Fruit fly (Drosophila melanogaster) whole organism, embryonic: Measurements from ENCODE around the gene CG14062.

Experiments
- ATbp ChIP-seq: fragments of 200-800 bp; sonication (Bioruptor generic); optimal IDR thresholded peaks from 2 replicates; lab custom pipeline; 2017; ENCODE audit warnings: missing biosample characterization, mild to moderate bottlenecking, missing genetic modification characterization, missing genetic modification reagents
- Abd-B ChIP-seq: fragments of 200-800 bp; sonication (Bioruptor generic); optimal IDR thresholded peaks from 2 replicates; lab custom pipeline; 2018; ENCODE audit warnings: missing biosample characterization, mild to moderate bottlenecking, missing genetic modification characterization, moderate library complexity
- Asciz ChIP-seq: fragments of 200-800 bp; sonication (Bioruptor generic); optimal IDR thresholded peaks from 2 replicates; lab custom pipeline; 2017; ENCODE audit warnings: missing biosample characterization, mild to moderate bottlenecking, missing genetic modification characterization, missing genetic modification reagents
- Awh ChIP-seq: fragments of 200-800 bp; sonication (Bioruptor generic); IDR thresholded peaks from 2 replicates; pipeline ENCODE4, ENCODE4 v1.3.6; 2022; ENCODE audit warnings: missing biosample characterization, missing genetic modification characterization
- Blimp-1 ChIP-seq: fragments of 200-800 bp; sonication (Bioruptor generic); optimal IDR thresholded peaks from 3 replicates; lab custom pipeline; 2018; ENCODE audit warnings: missing biosample characterization, missing genetic modification characterization, mild to moderate bottlenecking, moderate library complexity, missing genetic modification reagents
- CG11456 ChIP-seq: fragments of 200-800 bp; sonication (Bioruptor generic); IDR thresholded peaks from 3 replicates; pipeline ENCODE4 v1.3.6; 2022; ENCODE audit warnings: missing biosample characterization, missing genetic modification characterization
- CG12744 ChIP-seq: fragments of 200-800 bp; sonication (Bioruptor generic); optimal IDR thresholded peaks from 2 replicates; lab custom pipeline; 2016; ENCODE audit warnings: missing biosample characterization, missing genetic modification characterization
- CG13296 ChIP-seq: fragments of 200-800 bp; sonication (Bioruptor generic); optimal IDR thresholded peaks from 3 replicates; lab custom pipeline; 2018; ENCODE audit warnings: missing biosample characterization, mild to moderate bottlenecking, missing genetic modification characterization
- CG14014 ChIP-seq: fragments of 200-800 bp; sonication (Bioruptor generic); IDR thresholded peaks from 2 replicates; pipeline ENCODE4 v1.3.6; 2022; ENCODE audit warnings: missing biosample characterization, missing genetic modification characterization
- CG15269 ChIP-seq: fragments of 200-800 bp; sonication (Bioruptor generic); optimal IDR thresholded peaks from 2 replicates; lab custom pipeline; 2018; ENCODE audit warnings: missing biosample characterization, mild to moderate bottlenecking, missing genetic modification characterization, moderate library complexity
- CG15514 ChIP-seq: fragments of 200-800 bp; sonication (Bioruptor generic); optimal IDR thresholded peaks from 3 replicates; lab custom pipeline; 2017; ENCODE audit warnings: missing biosample characterization, missing genetic modification characterization, mild to moderate bottlenecking, moderate library complexity, missing genetic modification reagents
- CG1603 ChIP-seq: fragments of 200-800 bp; sonication (Bioruptor generic); optimal IDR thresholded peaks from 2 replicates; lab custom pipeline; 2019; ENCODE audit warnings: missing biosample characterization, mild to moderate bottlenecking, missing genetic modification characterization, moderate library complexity
- CG16813 ChIP-seq: fragments of 200-800 bp; sonication (Bioruptor generic); IDR thresholded peaks from 3 replicates; pipeline ENCODE4 v1.3.6; 2022; ENCODE audit warnings: missing biosample characterization, missing genetic modification characterization; ENCODE audit not compliant: partially characterized antibody
- CG17359 ChIP-seq: fragments of 200-800 bp; sonication (Bioruptor generic); optimal IDR thresholded peaks from 3 replicates; lab custom pipeline; 2018; ENCODE audit warnings: missing biosample characterization, mild to moderate bottlenecking, missing genetic modification characterization, moderate library complexity
- CG2678 ChIP-seq: fragments of 200-800 bp; sonication (Bioruptor generic); optimal IDR thresholded peaks from 3 replicates; lab custom pipeline; 2019; ENCODE audit warnings: missing biosample characterization, mild to moderate bottlenecking, missing genetic modification characterization, moderate library complexity
- CG3163 ChIP-seq: fragments of 200-800 bp; sonication (Bioruptor generic); optimal IDR thresholded peaks from 3 replicates; lab custom pipeline; 2016; ENCODE audit warnings: missing biosample characterization, missing genetic modification characterization
- CG5180 ChIP-seq: fragments of 200-800 bp; sonication (Bioruptor generic); optimal IDR thresholded peaks from 3 replicates; lab custom pipeline; 2017; ENCODE audit warnings: missing biosample characterization, missing genetic modification characterization, mild to moderate bottlenecking, moderate library complexity, missing genetic modification reagents
- CG9437 ChIP-seq: fragments of 200-800 bp; sonication (Bioruptor generic); optimal IDR thresholded peaks from 2 replicates; lab custom pipeline; 2018; ENCODE audit warnings: missing biosample characterization, mild to moderate bottlenecking, missing genetic modification characterization
- Deaf1 ChIP-seq: fragments of 200-800 bp; optimal IDR thresholded peaks from 3 replicates; lab custom pipeline; 2019; ENCODE audit warnings: missing biosample characterization, mild to moderate bottlenecking, missing genetic modification characterization, moderate library complexity
- Dip2 ChIP-seq: fragments of 200-800 bp; sonication (Bioruptor generic); IDR thresholded peaks from 2 replicates; pipeline ENCODE4 v1.3.6; 2022; ENCODE audit warnings: missing biosample characterization, missing genetic modification characterization
- Dip3 ChIP-seq: fragments of 200-800 bp; sonication (Bioruptor generic); optimal IDR thresholded peaks from 3 replicates; lab custom pipeline; 2016; ENCODE audit warnings: missing biosample characterization, missing genetic modification characterization
- E2f1 ChIP-seq: fragments of 200-800 bp; sonication (Bioruptor generic); IDR thresholded peaks from 2 replicates; pipeline ENCODE4 v1.3.6; 2022; ENCODE audit warnings: missing biosample characterization, missing genetic modification characterization
- Fer1 ChIP-seq: fragments of 200-800 bp; sonication (Bioruptor generic); optimal IDR thresholded peaks from 2 replicates; lab custom pipeline; 2017; ENCODE audit warnings: missing biosample characterization, mild to moderate bottlenecking, missing genetic modification characterization
- Hr51 ChIP-seq, 2 experiments: fragments of 200-800 bp; sonication (Bioruptor generic); optimal IDR thresholded peaks; 2 replicates in 1 of 2; 3 replicates in 1 of 2; lab custom pipeline; 2016 to 2018; ENCODE audit warnings: missing biosample characterization in 2 of 2, missing genetic modification characterization in 2 of 2, mild to moderate bottlenecking in 1 of 2, moderate library complexity in 1 of 2
- Jarid2 ChIP-seq: fragments of 200-800 bp; sonication (Bioruptor generic); optimal IDR thresholded peaks from 3 replicates; lab custom pipeline; 2017; ENCODE audit warnings: mild to moderate bottlenecking, missing biosample characterization, missing genetic modification reagents, missing genetic modification characterization
- Med ChIP-seq: fragments of 200-800 bp; sonication (Bioruptor generic); peaks from one replicate; lab custom pipeline; 2016; ENCODE audit warnings: missing biosample characterization, missing genetic modification characterization, mild to moderate bottlenecking, inconsistent platforms, moderate library complexity
- Mes4 ChIP-seq: fragments of 200-800 bp; sonication (Bioruptor generic); optimal IDR thresholded peaks from 2 replicates; lab custom pipeline; 2016; ENCODE audit warnings: missing biosample characterization, missing genetic modification characterization
- Mrtf ChIP-seq: fragments of 200-800 bp; sonication (Bioruptor generic); IDR thresholded peaks from 3 replicates; pipeline ENCODE4 v1.3.6; 2022; ENCODE audit warnings: missing biosample characterization, missing genetic modification characterization
- Ssrp ChIP-seq: fragments of 200-800 bp; sonication (Bioruptor generic); optimal IDR thresholded peaks from 2 replicates; lab custom pipeline; 2018; ENCODE audit warnings: missing biosample characterization, mild to moderate bottlenecking, missing genetic modification characterization, moderate library complexity
- Trl ChIP-seq, 3 experiments: fragments of >200 bp in 2 of 3; fragments of 200-800 bp in 1 of 3; sonication (Bioruptor generic) in 1 of 3; optimal IDR thresholded peaks; 2 replicates in 1 of 3; 3 replicates in 2 of 3; lab custom pipeline; 2016 to 2017; ENCODE audit warnings: missing biosample characterization in 1 of 3, missing genetic modification characterization in 1 of 3
- amos ChIP-seq: fragments of 200-800 bp; sonication (Bioruptor generic); IDR thresholded peaks from 2 replicates; pipeline ENCODE4 v1.3.6; 2022; ENCODE audit warnings: missing biosample characterization, missing genetic modification characterization; ENCODE audit not compliant: partially characterized antibody
- aop ChIP-seq: fragments of 200-800 bp; sonication (Bioruptor generic); IDR thresholded peaks from 2 replicates; pipeline ENCODE4 v1.3.6; 2022; ENCODE audit warnings: missing biosample characterization, missing genetic modification characterization
- chinmo ChIP-seq: fragments of 200-800 bp; sonication (Bioruptor generic); IDR thresholded peaks from 4 replicates; pipeline ENCODE4 v1.3.6; 2022; ENCODE audit warnings: missing biosample characterization, missing genetic modification characterization; ENCODE audit not compliant: partially characterized antibody
- ci ChIP-seq: fragments of 200-800 bp; sonication (Bioruptor generic); IDR thresholded peaks from 3 replicates; pipeline ENCODE4 v1.3.6; 2022; ENCODE audit warnings: missing biosample characterization, missing genetic modification characterization
- dmrt99B ChIP-seq: fragments of 200-800 bp; sonication (Bioruptor generic); optimal IDR thresholded peaks from 2 replicates; lab custom pipeline; 2018; ENCODE audit warnings: missing biosample characterization, mild to moderate bottlenecking, missing genetic modification characterization, moderate library complexity
- gfzf ChIP-seq: fragments of 200-800 bp; sonication (Bioruptor generic); optimal IDR thresholded peaks from 2 replicates; lab custom pipeline; 2016; ENCODE audit warnings: missing biosample characterization, mild to moderate bottlenecking, missing genetic modification characterization, moderate library complexity
- jing ChIP-seq: fragments of 200-800 bp; sonication (Bioruptor generic); optimal IDR thresholded peaks from 2 replicates; lab custom pipeline; 2018; ENCODE audit warnings: missing biosample characterization, mild to moderate bottlenecking, missing genetic modification characterization
- kni ChIP-seq: fragments of 200-800 bp; sonication (Bioruptor generic); optimal IDR thresholded peaks from 3 replicates; lab custom pipeline; 2017; ENCODE audit warnings: mild to moderate bottlenecking, missing biosample characterization, missing genetic modification reagents, missing genetic modification characterization
- lmd ChIP-seq: fragments of 200-800 bp; sonication (Bioruptor generic); IDR thresholded peaks from 2 replicates; pipeline ENCODE4 v1.3.6; 2022; ENCODE audit warnings: missing biosample characterization, missing genetic modification characterization
- nom ChIP-seq: fragments of 200-800 bp; sonication (Bioruptor generic); optimal IDR thresholded peaks from 2 replicates; lab custom pipeline; 2017; ENCODE audit warnings: missing biosample characterization, missing genetic modification characterization, mild to moderate bottlenecking, moderate library complexity, missing genetic modification reagents
- odd ChIP-seq: fragments of 200-800 bp; sonication (Bioruptor generic); optimal IDR thresholded peaks from 2 replicates; lab custom pipeline; 2017; ENCODE audit warnings: missing biosample characterization, mild to moderate bottlenecking, missing genetic modification characterization
- pros ChIP-seq: fragments of 200-800 bp; sonication (Bioruptor generic); optimal IDR thresholded peaks from 3 replicates; lab custom pipeline; 2019; ENCODE audit warnings: missing biosample characterization, mild to moderate bottlenecking, missing genetic modification characterization, moderate library complexity
- repo ChIP-seq: fragments of 200-800 bp; sonication (Bioruptor generic); optimal IDR thresholded peaks from 2 replicates; lab custom pipeline; 2016; ENCODE audit warnings: missing biosample characterization, missing genetic modification characterization
- sens ChIP-seq: fragments of 200-800 bp; sonication (Bioruptor generic); peaks from one replicate; lab custom pipeline; 2016; ENCODE audit warnings: missing biosample characterization, missing genetic modification characterization
- sqz ChIP-seq: fragments of 200-800 bp; sonication (Bioruptor generic); optimal IDR thresholded peaks from 3 replicates; lab custom pipeline; 2018; ENCODE audit warnings: missing biosample characterization, mild to moderate bottlenecking, missing genetic modification characterization
- sug ChIP-seq: fragments of 200-800 bp; optimal IDR thresholded peaks from 2 replicates; lab custom pipeline; 2019; ENCODE audit warnings: missing biosample characterization, mild to moderate bottlenecking, missing genetic modification characterization, moderate library complexity
- tap ChIP-seq: fragments of 200-800 bp; optimal IDR thresholded peaks from 3 replicates; lab custom pipeline; 2019; ENCODE audit warnings: missing biosample characterization, mild to moderate bottlenecking, missing genetic modification characterization, moderate library complexity
- usp ChIP-seq: fragments of >200 bp; optimal IDR thresholded peaks from 2 replicates; lab custom pipeline; 2017; ENCODE audit warnings: missing biosample characterization, missing genetic modification characterization
- wek ChIP-seq: fragments of 200-800 bp; sonication (Bioruptor generic); optimal IDR thresholded peaks from 3 replicates; lab custom pipeline; 2018; ENCODE audit warnings: missing biosample characterization, mild to moderate bottlenecking, missing genetic modification characterization, moderate library complexity

Gene CG14062

dm6 chr3R:28674788-28675187 is 32.1 kb upstream of the CG14062 start, which contains the start of gene snu:
snu (plus strand) TSS chr3R:28675041.
- peak; percentile 51 for TF ChIP-seq Asciz (GFP tag; lab: Kevin White, UChicago)
- peak; percentile 4 for TF ChIP-seq CG15269 (tag; lab: Kevin White, UChicago)
- peak; percentile 31 for TF ChIP-seq kni (GFP tag; lab: Kevin White, UChicago)
- peak; percentile 15 for TF ChIP-seq dmrt99B
- TF ChIP-seq Deaf1 (tag; lab: Kevin White, UChicago) = peak; percentile 60
- TF ChIP-seq Dip3 (GFP tag; lab: Kevin White, UChicago) = no peak
- peak; percentile 29; the same call in 1 of the 2 replicates for TF ChIP-seq CG14014 (GFP tag; lab: Robert Waterston, UW)
- TF ChIP-seq CG13296 (GFP tag; lab: Kevin White, UChicago) = peak; percentile 3
- peak; percentile 37 for TF ChIP-seq Med (GFP tag; lab: Kevin White, UChicago)
- 0 out of 3 replicates have a peak, but pooled peaks have one; percentile 28 for TF ChIP-seq Mrtf (GFP tag; lab: Robert Waterston, UW)
- peak; percentile 44; the same call in 1 of the 3 replicates for TF ChIP-seq ci (GFP tag; lab: Robert Waterston, UW)
- TF ChIP-seq sqz = peak; percentile 69
- peak; percentile 32 for TF ChIP-seq nom (GFP tag; lab: Kevin White, UChicago)
- no peak for TF ChIP-seq pros (GFP tag; lab: Kevin White, UChicago)
- TF ChIP-seq ATbp (GFP tag; lab: Kevin White, UChicago) = peak; percentile 12
- TF ChIP-seq jing = no peak
- peak; percentile 54 for TF ChIP-seq Jarid2 (GFP tag; lab: Kevin White, UChicago)
- 0 out of 4 replicates have a peak, but pooled peaks have one; percentile 65 for TF ChIP-seq chinmo (GFP tag; lab: Robert Waterston, UW)
- TF ChIP-seq CG5180 = peak; percentile 49
- no peak for TF ChIP-seq Hr51 (GFP tag; optimal IDR thresholded peaks at IDR 0.05; lab: Kevin White, UChicago)
- TF ChIP-seq CG2678 (tag; lab: Kevin White, UChicago) = peak; percentile 17
- TF ChIP-seq tap = no peak
- TF ChIP-seq Awh = 0 out of 2 replicates have a peak, but pooled peaks have one; percentile 38
- TF ChIP-seq sug (tag; lab: Kevin White, UChicago) = no peak
- TF ChIP-seq Blimp-1 = peak; percentile 43
- peak; percentile 54 to 62 for TF ChIP-seq Trl (optimal IDR thresholded peaks at IDR 0.05; lab: Kevin White, UChicago)
- no peak for TF ChIP-seq Trl (GFP tag; optimal IDR thresholded peaks at IDR 0.05; lab: Kevin White, UChicago)
- TF ChIP-seq Ssrp (tag; lab: Kevin White, UChicago) = no peak
- TF ChIP-seq Fer1 (GFP tag; lab: Kevin White, UChicago) = peak; percentile 6
- TF ChIP-seq wek (GFP tag; lab: Kevin White, UChicago) = peak; percentile 14
- no peak for TF ChIP-seq Dip2 (GFP tag; lab: Robert Waterston, UW)
- TF ChIP-seq sens = peak; percentile 58
- TF ChIP-seq CG3163 = peak; percentile 20
- TF ChIP-seq CG17359 (tag; lab: Kevin White, UChicago) = peak; percentile 3
- no peak for TF ChIP-seq CG1603 (tag; lab: Kevin White, UChicago)
- TF ChIP-seq, all 482 proteins: peak for 25

- TF ChIP-seq odd (GFP tag; lab: Kevin White, UChicago) (no peak), aop (GFP tag; lab: Robert Waterston, UW) (peak; percentile 79), Abd-B (GFP tag; lab: Kevin White, UChicago) (peak; percentile 65), CG12744 (GFP tag; lab: Kevin White, UChicago) (peak; percentile 81), Mes4 (GFP tag; lab: Kevin White, UChicago) (peak; percentile 90), CG15514 (peak; percentile 75), gfzf (GFP tag; lab: Kevin White, UChicago) (peak; percentile 44), E2f1 (GFP tag; lab: Robert Waterston, UW) (peak; percentile 80), sens (peak; percentile 85), lmd (GFP tag; lab: Robert Waterston, UW) (peak; percentile 80), amos (GFP tag; lab: Robert Waterston, UW) (no peak; the same call in 1 of the 2 replicates), CG9437 (GFP tag; lab: Kevin White, UChicago) (peak; percentile 55), repo (GFP tag; lab: Kevin White, UChicago) (peak; percentile 82), CG11456 (GFP tag; lab: Robert Waterston, UW) (peak; percentile 98), CG16813 (GFP tag; lab: Robert Waterston, UW) (peak; percentile 10; the same call in 1 of the 3 replicates), usp (GFP tag; lab: Kevin White, UChicago) (no peak)
These were observed 29.4 kb upstream of the CG14062 start for dm6 chr3R:28672134-28672533.
